Worm (Caenorhabditis elegans): ENCODE data around the gene nlp-36.

The nlp-36 gene

DNA sequence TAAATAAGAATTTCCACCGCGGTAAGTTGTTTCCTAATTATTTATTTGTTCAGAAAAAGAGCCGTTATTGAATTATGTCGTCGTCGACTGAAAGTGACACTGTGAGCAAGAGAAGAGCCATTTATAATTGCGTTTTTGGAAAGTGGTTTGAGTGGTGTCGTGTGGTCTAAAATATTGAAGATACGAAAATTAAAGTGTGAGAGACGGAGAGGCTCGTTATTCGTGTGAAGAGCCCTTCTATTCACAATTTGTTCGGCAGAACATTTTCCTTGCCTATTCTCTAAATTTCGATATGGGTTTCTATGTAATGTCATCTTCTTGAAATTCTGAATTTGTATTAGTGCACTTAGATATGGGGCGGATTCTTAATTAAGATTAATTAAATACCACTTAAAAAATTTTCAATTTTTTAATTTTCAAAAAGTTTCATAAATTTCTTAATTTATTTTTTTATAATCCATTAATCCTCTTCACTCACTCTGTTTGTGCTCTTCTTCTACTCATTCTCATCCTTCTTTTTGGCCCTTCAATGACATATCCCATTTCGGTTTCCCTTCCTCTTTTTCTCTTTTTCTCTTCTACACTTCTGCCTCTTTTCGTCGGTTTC, 21.3 kb downstream of the nlp-36 start (continued):
- 0 out of 2 replicates have a peak, but pooled peaks have one; percentile 54 for TF ChIP-seq F37B4.10 (GFP tag; IDR thresholded peaks at IDR 0.05)
- no peak for TF ChIP-seq hlh-26 (GFP tag; conservative IDR thresholded peaks at IDR 0.05)
- TF ChIP-seq madf-6 (GFP tag; IDR thresholded peaks at IDR 0.05): peak; percentile 49
- no peak for TF ChIP-seq Y67H2A.10 (GFP tag; conservative IDR thresholded peaks at IDR 0.05)
- no peak for TF ChIP-seq ztf-25 (GFP tag; IDR thresholded peaks at IDR 0.05)
- TF ChIP-seq bed-1 (GFP tag; IDR thresholded peaks at IDR 0.05): no peak
- TF ChIP-seq him-1 (tag; optimal IDR thresholded peaks at IDR 0.05): peak; percentile 38
- no peak for TF ChIP-seq lsy-27 (tag; optimal IDR thresholded peaks at IDR 0.05; ENCODE audit: borderline replicate concordance, insufficient read depth)
- TF ChIP-seq gei-17 (GFP tag; optimal IDR thresholded peaks at IDR 0.05): peak; percentile 24
- TF ChIP-seq tlf-1 (GFP tag; optimal IDR thresholded peaks at IDR 0.05): peak; percentile 77
- TF ChIP-seq F23B12.7 (tag; optimal IDR thresholded peaks at IDR 0.05; ENCODE audit: insufficient read depth): no peak
- TF ChIP-seq tbx-9 (tag; optimal IDR thresholded peaks at IDR 0.05; ENCODE audit: borderline replicate concordance): no peak
- TF ChIP-seq lin-26 (GFP tag; IDR thresholded peaks at IDR 0.05): 0 out of 2 replicates have a peak, but pooled peaks have one; percentile 21
- TF ChIP-seq F57C9.4 (tag; optimal IDR thresholded peaks at IDR 0.05): no peak
- no peak for TF ChIP-seq pha-4 (tag; optimal IDR thresholded peaks at IDR 0.05)
- TF ChIP-seq cebp-2 (GFP tag; IDR thresholded peaks at IDR 0.05): no peak
- no peak for TF ChIP-seq egl-44 (GFP tag; IDR thresholded peaks at IDR 0.05)
- no peak for TF ChIP-seq attf-3 (GFP tag; conservative IDR thresholded peaks at IDR 0.05)
- TF ChIP-seq dpl-1 (GFP tag; optimal IDR thresholded peaks at IDR 0.05): no peak
- peak; percentile 60; the same call in 1 of the 2 replicates for TF ChIP-seq pbrm-1 (GFP tag; IDR thresholded peaks at IDR 0.05)
- no peak for TF ChIP-seq ceh-91 (GFP tag; IDR thresholded peaks at IDR 0.05)
- no peak for TF ChIP-seq ceh-58 (GFP tag; IDR thresholded peaks at IDR 0.05)
- no peak for TF ChIP-seq snpc-3.4 (tag; optimal IDR thresholded peaks at IDR 0.05)
- no peak for TF ChIP-seq ztf-6 (GFP tag; IDR thresholded peaks at IDR 0.05)
- TF ChIP-seq mcd-1 (GFP tag; IDR thresholded peaks at IDR 0.05): 0 out of 2 replicates have a peak, but pooled peaks have one; percentile 19
- peak; percentile 37 for TF ChIP-seq lin-40 (tag; optimal IDR thresholded peaks at IDR 0.05)
- TF ChIP-seq sptf-2 (GFP tag; optimal IDR thresholded peaks at IDR 0.05): no peak
- TF ChIP-seq snpc-4 (GFP tag; optimal IDR thresholded peaks at IDR 0.05): no peak
- peak in 1 of 4 experiments; percentile 57 for TF ChIP-seq snpc-4 (tag; optimal IDR thresholded peaks at IDR 0.05)
- no peak for TF ChIP-seq attf-6 (GFP tag; IDR thresholded peaks at IDR 0.05)
- TF ChIP-seq nfyb-1 (GFP tag; IDR thresholded peaks at IDR 0.05): no peak; the same call in 1 of the 2 replicates
- peak; percentile 23; the same call in 1 of the 2 replicates for TF ChIP-seq F33H1.4 (GFP tag; IDR thresholded peaks at IDR 0.05)
- no peak for TF ChIP-seq lag-1 (GFP tag; IDR thresholded peaks at IDR 0.05)
- peak; percentile 73 for TF ChIP-seq F52B5.7 (tag; optimal IDR thresholded peaks at IDR 0.05)
- no peak for TF ChIP-seq egrh-3 (GFP tag; IDR thresholded peaks at IDR 0.05)
- TF ChIP-seq ceh-40 (GFP tag; IDR thresholded peaks at IDR 0.05): 0 out of 2 replicates have a peak, but pooled peaks have one; percentile 9
- no peak for TF ChIP-seq rcor-1 (GFP tag; IDR thresholded peaks at IDR 0.05)
- TF ChIP-seq lir-1 (GFP tag; conservative IDR thresholded peaks at IDR 0.05): no peak
- no peak for TF ChIP-seq hmg-20 (GFP tag; IDR thresholded peaks at IDR 0.05)
- no peak for TF ChIP-seq die-1 (tag; optimal IDR thresholded peaks at IDR 0.05)
- TF ChIP-seq Y53G8AR.9 (GFP tag; conservative IDR thresholded peaks at IDR 0.05): peak; percentile 70
- peak; percentile 41 for TF ChIP-seq ama-1 (optimal IDR thresholded peaks at IDR 0.05)
- peak in 1 of 2 experiments; percentile 21 for TF ChIP-seq ama-1 (GFP tag; optimal IDR thresholded peaks at IDR 0.05)
- peak; percentile 90 for TF ChIP-seq repo-1 (tag; optimal IDR thresholded peaks at IDR 0.05)
- 0 out of 2 replicates have a peak, but pooled peaks have one; percentile 16 for TF ChIP-seq Y56A3A.18 (GFP tag; IDR thresholded peaks at IDR 0.05)
- peak; percentile 4 for TF ChIP-seq nhr-179 (tag; optimal IDR thresholded peaks at IDR 0.05)
- TF ChIP-seq somi-1 (GFP tag; optimal IDR thresholded peaks at IDR 0.05): no peak
- no peak for TF ChIP-seq unc-62 (GFP tag; optimal IDR thresholded peaks at IDR 0.05)
- no peak for TF ChIP-seq hlh-12 (tag; optimal IDR thresholded peaks at IDR 0.05)
